Fruit fly (Drosophila melanogaster) whole organism, pupa: ENCODE measurements around the gene Dyro.

Source experiments
- CG14655 ChIP-seq: fragments of 200-800 bp; sonication (Bioruptor generic); optimal IDR thresholded peaks from 3 replicates; lab custom pipeline; 2017; ENCODE audit warnings: mild to moderate bottlenecking, missing biosample characterization, missing genetic modification reagents, missing genetic modification characterization
- CG17806 ChIP-seq: fragments of 200-800 bp; sonication (Bioruptor generic); optimal IDR thresholded peaks from 2 replicates; lab custom pipeline; 2018; ENCODE audit warnings: missing biosample characterization, mild to moderate bottlenecking, missing genetic modification characterization, moderate library complexity
- CG32121 ChIP-seq: fragments of 200-800 bp; sonication (Bioruptor generic); IDR thresholded peaks from 2 replicates; pipeline ENCODE4 v1.3.6; 2022; ENCODE audit warnings: missing biosample characterization, missing genetic modification characterization

DNA sequence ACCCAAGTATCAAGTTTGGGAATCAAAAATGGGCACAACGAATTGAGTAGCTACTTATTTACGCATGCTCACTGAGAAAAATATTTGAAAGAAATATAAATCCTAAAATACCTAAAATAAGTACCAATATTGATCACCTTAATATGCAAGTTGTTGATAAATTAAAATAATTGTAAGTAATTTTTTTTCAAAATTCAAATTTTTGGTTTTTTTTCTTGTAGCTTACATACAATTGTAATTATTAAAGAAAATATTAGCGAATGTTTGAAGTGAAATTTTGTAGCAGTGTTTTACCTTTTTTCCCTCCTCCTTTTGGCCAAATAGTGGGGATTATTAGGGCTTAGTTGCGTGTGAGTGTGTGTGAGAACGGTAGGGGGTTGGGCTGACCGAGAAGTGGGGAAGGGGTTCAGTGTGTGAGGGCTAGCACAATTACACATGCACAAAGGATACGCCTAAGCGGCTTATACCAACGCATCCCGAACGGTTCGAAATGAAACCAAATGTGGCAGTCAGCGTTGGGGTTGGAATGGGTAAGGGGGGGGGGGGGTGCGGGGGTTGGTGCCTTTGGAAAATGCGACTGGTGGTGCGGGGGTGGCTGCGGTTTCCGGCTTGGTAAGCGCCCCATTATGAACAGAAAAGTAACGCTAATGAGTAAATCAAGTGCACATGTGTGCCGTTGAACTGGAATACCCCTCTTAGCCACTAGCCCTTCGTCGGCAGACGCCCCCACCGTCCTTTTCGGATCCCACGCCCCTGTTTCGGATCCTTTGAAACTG is 14.2 kb upstream of the Dyro start:
- no peak for TF ChIP-seq CG14655 (GFP tag; lab: Kevin White, UChicago)
- no peak for TF ChIP-seq CG32121
- TF ChIP-seq CG17806 (tag; lab: Kevin White, UChicago), result no peak
